Fruit fly (Drosophila melanogaster): ENCODE measurements around the gene Gr10a.

Gr10a gene

DNA sequence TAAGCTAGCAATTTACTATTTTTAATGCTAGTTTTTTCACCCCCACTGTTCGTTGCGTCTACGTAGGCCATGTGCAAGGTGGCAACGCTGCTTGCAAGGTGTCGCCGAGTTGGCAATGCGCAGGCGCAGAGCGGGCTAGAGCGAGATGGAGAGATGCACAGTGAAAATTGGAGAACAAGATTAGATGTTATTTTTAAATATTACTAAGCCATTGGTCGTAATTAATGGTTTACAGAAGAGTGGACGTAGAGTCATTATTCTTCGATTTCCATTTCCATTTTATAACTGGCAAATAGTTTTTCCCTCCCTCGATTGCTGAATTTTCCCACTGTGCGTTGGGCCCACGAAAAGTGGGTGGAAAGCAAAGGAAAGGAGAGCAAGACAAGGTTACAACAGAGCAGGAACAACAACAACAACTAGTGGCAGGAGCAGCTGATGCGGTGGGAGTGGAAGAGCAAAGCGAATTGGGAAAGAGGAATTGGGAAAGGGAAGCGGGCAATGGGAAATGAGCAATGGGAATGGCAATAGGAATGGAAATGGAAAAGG lies 35.7 kb upstream of the Gr10a start (continued):
- TF ChIP-seq CG13424 (tag; optimal IDR thresholded peaks at IDR 0.05) (peak; percentile 69), CG4617 (GFP tag; optimal IDR thresholded peaks at IDR 0.05; ENCODE audit: borderline replicate concordance) (peak; percentile 29), CG42726 (GFP tag; IDR thresholded peaks at IDR 0.05; ENCODE audit: partially characterized antibody) (no peak), CG3065 (GFP tag; optimal IDR thresholded peaks at IDR 0.05) (peak; percentile 30), Dbx (GFP tag; IDR thresholded peaks at IDR 0.05) (peak; percentile 88), klu (GFP tag; IDR thresholded peaks at IDR 0.05) (peak; percentile 39; the same call in 1 of the 2 replicates), Atf6 (GFP tag; IDR thresholded peaks at IDR 0.05) (peak; percentile 83), Ets97D (GFP tag; optimal IDR thresholded peaks at IDR 0.05) (peak; percentile 57), tio (GFP tag; optimal IDR thresholded peaks at IDR 0.05) (peak; percentile 26), btn (GFP tag; optimal IDR thresholded peaks at IDR 0.05) (peak; percentile 53), CG10979 (tag; optimal IDR thresholded peaks at IDR 0.05) (peak; percentile 66), exex (tag; optimal IDR thresholded peaks at IDR 0.05) (peak; percentile 15), CG13894 (tag; optimal IDR thresholded peaks at IDR 0.05) (peak; percentile 38), Ptx1 (GFP tag; IDR thresholded peaks at IDR 0.05) (peak; percentile 88), CG12071 (GFP tag; optimal IDR thresholded peaks at IDR 0.05) (peak; percentile 72), NC2β (GFP tag; optimal IDR thresholded peaks at IDR 0.05) (peak; percentile 64), CG30403 (GFP tag; optimal IDR thresholded peaks at IDR 0.05) (peak; percentile 74), lab (GFP tag; optimal IDR thresholded peaks at IDR 0.05) (peak; percentile 88), CG14710 (tag; optimal IDR thresholded peaks at IDR 0.05) (peak; percentile 43), tna (GFP tag; IDR thresholded peaks at IDR 0.05; ENCODE audit: partially characterized antibody) (no peak), stwl (tag; optimal IDR thresholded peaks at IDR 0.05) (peak; percentile 57), CG7357 (GFP tag; IDR thresholded peaks at IDR 0.05) (peak; percentile 52; the same call in 1 of the 3 replicates), CG10366 (GFP tag; IDR thresholded peaks at IDR 0.05) (peak; percentile 86), CG12391 (tag; optimal IDR thresholded peaks at IDR 0.05) (peak; percentile 76), Hr51 (GFP tag; optimal IDR thresholded peaks at IDR 0.05) (peak; percentile 45 to 78), Fer2 (tag; optimal IDR thresholded peaks at IDR 0.05) (no peak), CG12744 (GFP tag; optimal IDR thresholded peaks at IDR 0.05) (no peak), CG11093 (GFP tag; IDR thresholded peaks at IDR 0.05) (peak; percentile 81), fd64A (GFP tag; optimal IDR thresholded peaks at IDR 0.05) (peak; percentile 50), CG4328 (GFP tag; optimal IDR thresholded peaks at IDR 0.05) (no peak), D19A (tag; optimal IDR thresholded peaks at IDR 0.05) (peak; percentile 60), Fer1 (GFP tag; optimal IDR thresholded peaks at IDR 0.05) (peak; percentile 84), aop (GFP tag; IDR thresholded peaks at IDR 0.05) (peak; percentile 36; the same call in 1 of the 2 replicates), H2.0 (GFP tag; IDR thresholded peaks at IDR 0.05) (peak; percentile 87), CG8924 (tag; optimal IDR thresholded peaks at IDR 0.05) (peak; percentile 75), CG11723 (GFP tag; optimal IDR thresholded peaks at IDR 0.05) (peak; percentile 63), CG2120 (GFP tag; optimal IDR thresholded peaks at IDR 0.05) (peak; percentile 82), Tbp (GFP tag; optimal IDR thresholded peaks at IDR 0.05) (no peak), pita (GFP tag; optimal IDR thresholded peaks at IDR 0.05) (no peak), Gug (GFP tag; IDR thresholded peaks at IDR 0.05) (peak; percentile 80), B-H2 (GFP tag; optimal IDR thresholded peaks at IDR 0.05) (no peak), E2f1 (GFP tag; IDR thresholded peaks at IDR 0.05) (peak; percentile 89), sc (optimal IDR thresholded peaks at IDR 0.05) (no peak), sc (GFP tag; optimal IDR thresholded peaks at IDR 0.05) (peak; percentile 35), CG1024 (GFP tag; IDR thresholded peaks at IDR 0.05) (peak; percentile 76), CG16815 (GFP tag; optimal IDR thresholded peaks at IDR 0.05) (peak; percentile 37), Doc3 (GFP tag; IDR thresholded peaks at IDR 0.05; ENCODE audit: partially characterized antibody) (no peak), Max (GFP tag; optimal IDR thresholded peaks at IDR 0.05) (no peak), CG12942 (GFP tag; optimal IDR thresholded peaks at IDR 0.05) (peak; percentile 49), ash1 (GFP tag; optimal IDR thresholded peaks at IDR 0.05) (no peak)
